Worm (Caenorhabditis elegans) whole organism, L4 larva: ENCODE data around the gene C55A1.1.

Experiments
- F49E8.2 ChIP-seq: sonication (generic microtip); optimal IDR thresholded peaks from 2 replicates; lab custom pipeline; 2016; ENCODE audit warnings: missing compliant biosample characterization, mild to moderate bottlenecking, missing genetic modification characterization, borderline replicate concordance
- ceh-20 ChIP-seq: fragments of 200-800 bp; sonication (Bioruptor generic); IDR thresholded peaks from 2 replicates; pipeline ENCODE4 v1.3.6; 2022; ENCODE audit warnings: missing genetic modification reagents, missing genetic modification characterization, missing compliant biosample characterization
- ceh-82 ChIP-seq: sonication (generic microtip); optimal IDR thresholded peaks from 2 replicates; lab custom pipeline; 2017; ENCODE audit warnings: missing biosample characterization, missing genetic modification characterization
- ces-1 ChIP-seq: fragments of 150-350 bp; sonication (generic microtip); optimal IDR thresholded peaks from 4 replicates; lab custom pipeline; 2014; ENCODE audit warnings: missing biosample characterization, missing genetic modification reagents, missing genetic modification characterization
- egl-43 ChIP-seq: fragments of 200-800 bp; sonication (Bioruptor generic); IDR thresholded peaks from 2 replicates; pipeline ENCODE4 v1.3.6; 2022; ENCODE audit warnings: missing genetic modification reagents, missing genetic modification characterization, missing compliant biosample characterization
- hmg-1.1 ChIP-seq: fragments of 200-800 bp; sonication (Bioruptor generic); IDR thresholded peaks from 2 replicates; pipeline ENCODE4 v1.3.6; 2022; ENCODE audit warnings: missing genetic modification reagents, missing genetic modification characterization, missing compliant biosample characterization
- jun-1 ChIP-seq: fragments of 150-350 bp; optimal IDR thresholded peaks from 2 replicates; lab custom pipeline; 2014; ENCODE audit warnings: missing biosample characterization, missing genetic modification reagents, missing genetic modification characterization
- lin-15B ChIP-seq: fragments of 150-350 bp; sonication (generic microtip); optimal IDR thresholded peaks from 3 replicates; lab custom pipeline; 2014; ENCODE audit warnings: missing biosample characterization, missing genetic modification characterization
- mep-1 ChIP-seq: fragments of 150-350 bp; sonication (generic microtip); optimal IDR thresholded peaks from 3 replicates; lab custom pipeline; 2014; ENCODE audit warnings: missing biosample characterization, missing genetic modification characterization
- nhr-76 ChIP-seq: fragments of 150-350 bp; optimal IDR thresholded peaks from 2 replicates; lab custom pipeline; 2014; ENCODE audit warnings: missing biosample characterization, missing genetic modification characterization
- unc-130 ChIP-seq: sonication (generic microtip); optimal IDR thresholded peaks from 2 replicates; lab custom pipeline; 2016; ENCODE audit warnings: missing genetic modification reagents, missing genetic modification characterization, missing compliant biosample characterization

DNA sequence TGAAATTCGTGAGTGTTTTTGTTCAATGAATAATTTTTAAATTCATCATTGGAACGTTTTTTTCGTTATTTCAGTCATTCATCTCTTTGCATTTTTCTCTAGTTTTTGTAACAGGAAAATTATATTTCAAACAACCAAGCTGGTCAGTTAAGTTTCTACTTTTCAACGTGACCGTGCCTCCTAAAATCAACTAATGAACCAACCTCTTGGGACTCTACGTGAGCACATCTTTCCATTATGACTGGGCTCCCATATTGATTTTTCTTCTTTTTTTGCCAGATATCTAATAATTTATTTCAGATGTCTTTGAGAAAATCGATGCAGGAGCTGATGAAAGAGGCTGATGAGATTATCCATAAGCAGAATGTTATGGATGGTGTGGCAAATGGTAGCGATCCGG, 3.9 kb downstream of the C55A1.1 start, which contains the start of gene C55A1.11:
- no peak for TF ChIP-seq jun-1 (tag; lab: Kevin White, UChicago)
- TF ChIP-seq mep-1: no peak
- no peak for TF ChIP-seq egl-43 (GFP tag; lab: Robert Waterston, UW)
- TF ChIP-seq ces-1 (GFP tag; lab: Kevin White, UChicago): no peak
- no peak for TF ChIP-seq ceh-20 (GFP tag; lab: Robert Waterston, UW)
- no peak for TF ChIP-seq F49E8.2 (tag; lab: Kevin White, UChicago)
- TF ChIP-seq nhr-76 (tag; lab: Kevin White, UChicago): no peak
- no peak for TF ChIP-seq ceh-82 (tag; lab: Kevin White, UChicago)
- no peak for TF ChIP-seq hmg-1.1 (GFP tag; lab: Robert Waterston, UW)
- TF ChIP-seq lin-15B (tag; lab: Kevin White, UChicago): no peak
- no peak for TF ChIP-seq unc-130 (GFP tag; lab: Kevin White, UChicago)
